Fruit fly (Drosophila melanogaster) whole organism, embryonic: ENCODE measurements around the gene CG8993.

Experiments
- CG10209 ChIP-seq: fragments of 200-800 bp; sonication (Bioruptor generic); optimal IDR thresholded peaks from 3 replicates; lab custom pipeline; 2017; ENCODE audit warnings: missing biosample characterization, mild to moderate bottlenecking, missing genetic modification characterization, missing genetic modification reagents
- CG10321 ChIP-seq: fragments of 200-800 bp; sonication (Bioruptor generic); IDR thresholded peaks from 2 replicates; pipeline ENCODE4 v1.3.6; 2022; ENCODE audit warnings: missing biosample characterization, missing genetic modification characterization
- CG12219 ChIP-seq: fragments of 200-800 bp; sonication (Bioruptor generic); optimal IDR thresholded peaks from 3 replicates; lab custom pipeline; 2018; ENCODE audit warnings: missing biosample characterization, mild to moderate bottlenecking, missing genetic modification characterization
- CG12391 ChIP-seq: fragments of 200-800 bp; sonication (Bioruptor generic); optimal IDR thresholded peaks from 3 replicates; lab custom pipeline; 2018; ENCODE audit warnings: missing biosample characterization, mild to moderate bottlenecking, missing genetic modification characterization, moderate library complexity
- CG14014 ChIP-seq: fragments of 200-800 bp; sonication (Bioruptor generic); IDR thresholded peaks from 2 replicates; pipeline ENCODE4 v1.3.6; 2022; ENCODE audit warnings: missing biosample characterization, missing genetic modification characterization
- CG14667 ChIP-seq: fragments of 200-800 bp; sonication (Bioruptor generic); IDR thresholded peaks from 2 replicates; pipeline ENCODE4 v1.3.6; 2022; ENCODE audit warnings: missing biosample characterization, missing genetic modification characterization
- CG14965 ChIP-seq: fragments of 200-800 bp; sonication (Bioruptor generic); optimal IDR thresholded peaks from 2 replicates; lab custom pipeline; 2016; ENCODE audit warnings: missing biosample characterization, missing genetic modification characterization, borderline replicate concordance
- CG15011 ChIP-seq: fragments of 200-800 bp; sonication (Bioruptor generic); optimal IDR thresholded peaks from 3 replicates; lab custom pipeline; 2018; ENCODE audit warnings: missing biosample characterization, mild to moderate bottlenecking, missing genetic modification characterization
- CG15696 ChIP-seq: fragments of 200-800 bp; sonication (Bioruptor generic); optimal IDR thresholded peaks from 2 replicates; lab custom pipeline; 2019; ENCODE audit warnings: missing biosample characterization, mild to moderate bottlenecking, missing genetic modification characterization, moderate library complexity
- CG1647 ChIP-seq: fragments of 200-800 bp; sonication (Bioruptor generic); optimal IDR thresholded peaks from 3 replicates; lab custom pipeline; 2016; ENCODE audit warnings: missing biosample characterization, missing genetic modification characterization
- CG18262 ChIP-seq: fragments of 200-800 bp; optimal IDR thresholded peaks from 3 replicates; lab custom pipeline; 2019; ENCODE audit warnings: missing biosample characterization, mild to moderate bottlenecking, missing genetic modification characterization, moderate library complexity
- CG2129 ChIP-seq: fragments of 200-800 bp; sonication (Bioruptor generic); IDR thresholded peaks from 2 replicates; pipeline ENCODE4 v1.3.6; 2022; ENCODE audit warnings: missing biosample characterization, missing genetic modification characterization; ENCODE audit not compliant: partially characterized antibody
- CG2199 ChIP-seq: fragments of 200-800 bp; sonication (Bioruptor generic); IDR thresholded peaks from 3 replicates; pipeline ENCODE4 v1.3.6; 2022; ENCODE audit warnings: missing biosample characterization, missing genetic modification characterization
- CG31224 ChIP-seq: fragments of 200-800 bp; sonication (Bioruptor generic); IDR thresholded peaks from 2 replicates; pipeline ENCODE4 v1.3.6; 2022; ENCODE audit warnings: missing biosample characterization, missing genetic modification characterization
- CG3838 ChIP-seq: fragments of 200-800 bp; sonication (Bioruptor generic); optimal IDR thresholded peaks from 3 replicates; lab custom pipeline; 2016; ENCODE audit warnings: missing biosample characterization, missing genetic modification characterization
- CG3995 ChIP-seq: fragments of 200-800 bp; sonication (Bioruptor generic); optimal IDR thresholded peaks from 3 replicates; lab custom pipeline; 2016; ENCODE audit warnings: missing biosample characterization, missing genetic modification characterization
- CG5245 ChIP-seq: fragments of 200-800 bp; sonication (Bioruptor generic); optimal IDR thresholded peaks from 3 replicates; lab custom pipeline; 2016; ENCODE audit warnings: missing biosample characterization, missing genetic modification characterization
- CG7271 ChIP-seq: fragments of 200-800 bp; sonication (Bioruptor generic); optimal IDR thresholded peaks from 2 replicates; lab custom pipeline; 2018; ENCODE audit warnings: missing biosample characterization, mild to moderate bottlenecking, missing genetic modification characterization, moderate library complexity
- CG7839 ChIP-seq: fragments of 200-800 bp; sonication (Bioruptor generic); optimal IDR thresholded peaks from 3 replicates; lab custom pipeline; 2018; ENCODE audit warnings: missing biosample characterization, mild to moderate bottlenecking, missing genetic modification characterization, moderate library complexity
- CG8290 ChIP-seq, 3 experiments: fragments of 200-800 bp; sonication (Bioruptor generic); optimal IDR thresholded peaks; 2 replicates each; lab custom pipeline; 2016 to 2019; ENCODE audit warnings: missing biosample characterization in 3 of 3, missing genetic modification characterization in 3 of 3, mild to moderate bottlenecking in 2 of 3, moderate library complexity in 1 of 3
- Dad ChIP-seq: fragments of 200-800 bp; sonication (Bioruptor generic); optimal IDR thresholded peaks from 3 replicates; lab custom pipeline; 2016; ENCODE audit warnings: missing biosample characterization, missing genetic modification characterization
- Ets65A ChIP-seq: fragments of 200-800 bp; sonication (Bioruptor generic); peaks from one replicate; lab custom pipeline; 2016; ENCODE audit warnings: missing biosample characterization, missing genetic modification characterization
- HLHmδ ChIP-seq: fragments of 200-800 bp; sonication (Bioruptor generic); optimal IDR thresholded peaks from 2 replicates; lab custom pipeline; 2018; ENCODE audit warnings: missing biosample characterization, mild to moderate bottlenecking, missing genetic modification characterization, moderate library complexity
- Hand ChIP-seq: fragments of 200-800 bp; sonication (Bioruptor generic); optimal IDR thresholded peaks from 2 replicates; lab custom pipeline; 2017; ENCODE audit warnings: mild to moderate bottlenecking, missing biosample characterization, missing genetic modification reagents, missing genetic modification characterization
- Kr ChIP-seq: fragments of 200-800 bp; sonication (Bioruptor generic); optimal IDR thresholded peaks from 2 replicates; lab custom pipeline; 2017; ENCODE audit warnings: missing biosample characterization, mild to moderate bottlenecking, missing genetic modification characterization
- Nf-YB ChIP-seq: fragments of 200-800 bp; sonication (Bioruptor generic); optimal IDR thresholded peaks from 3 replicates; lab custom pipeline; 2019; ENCODE audit warnings: missing biosample characterization, mild to moderate bottlenecking, missing genetic modification characterization, moderate library complexity
- Nf-YC ChIP-seq: fragments of 200-800 bp; optimal IDR thresholded peaks from 3 replicates; lab custom pipeline; 2019; ENCODE audit warnings: missing biosample characterization, mild to moderate bottlenecking, missing genetic modification characterization, moderate library complexity
- Pdp1 ChIP-seq, 2 experiments: fragments of 200-800 bp; sonication (Bioruptor generic); optimal IDR thresholded peaks; 3 replicates each; lab custom pipeline; 2016; ENCODE audit warnings: missing biosample characterization in 2 of 2, missing genetic modification characterization in 2 of 2, mild to moderate bottlenecking in 1 of 2, moderate library complexity in 1 of 2
- Rfx ChIP-seq: fragments of 200-800 bp; sonication (Bioruptor generic); IDR thresholded peaks from 2 replicates; pipeline ENCODE4 v1.3.6; 2022; ENCODE audit warnings: missing biosample characterization, missing genetic modification characterization
- Rx ChIP-seq: fragments of 200-800 bp; sonication (Bioruptor generic); IDR thresholded peaks from 2 replicates; pipeline ENCODE4 v1.3.6; 2022; ENCODE audit warnings: missing biosample characterization, missing genetic modification characterization
- ato ChIP-seq: fragments of 200-800 bp; sonication (Bioruptor generic); IDR thresholded peaks from 2 replicates; pipeline ENCODE4 v1.3.6; 2022; ENCODE audit warnings: missing biosample characterization, missing genetic modification characterization; ENCODE audit not compliant: partially characterized antibody
- bab2 ChIP-seq: fragments of 200-800 bp; sonication (Bioruptor generic); optimal IDR thresholded peaks from 2 replicates; lab custom pipeline; 2016; ENCODE audit warnings: missing biosample characterization, missing genetic modification characterization
- bcd ChIP-seq: fragments of 200-800 bp; sonication (Bioruptor generic); optimal IDR thresholded peaks from 2 replicates; lab custom pipeline; 2017; ENCODE audit warnings: missing biosample characterization, mild to moderate bottlenecking, missing genetic modification characterization
- bsh ChIP-seq, 2 experiments: fragments of 200-800 bp; sonication (Bioruptor generic); optimal IDR thresholded peaks; 2 replicates each; lab custom pipeline; 2017 to 2018; ENCODE audit warnings: mild to moderate bottlenecking in 2 of 2, missing biosample characterization in 2 of 2, missing genetic modification characterization in 2 of 2, moderate library complexity in 1 of 2
- dm ChIP-seq: fragments of 200-800 bp; sonication (Bioruptor generic); optimal IDR thresholded peaks from 3 replicates; lab custom pipeline; 2016; ENCODE audit warnings: missing biosample characterization, missing genetic modification characterization
- dysf ChIP-seq: fragments of 200-800 bp; sonication (Bioruptor generic); IDR thresholded peaks from 3 replicates; pipeline ENCODE4 v1.3.6; 2022; ENCODE audit warnings: missing biosample characterization, missing genetic modification characterization
- fru ChIP-seq: fragments of >200 bp; optimal IDR thresholded peaks from 2 replicates; lab custom pipeline; 2017
- gem ChIP-seq: fragments of 200-800 bp; sonication (Bioruptor generic); optimal IDR thresholded peaks from 2 replicates; lab custom pipeline; 2019; ENCODE audit warnings: missing biosample characterization, mild to moderate bottlenecking, missing genetic modification characterization, moderate library complexity
- grau ChIP-seq: fragments of 200-800 bp; optimal IDR thresholded peaks from 3 replicates; lab custom pipeline; 2019; ENCODE audit warnings: missing biosample characterization, mild to moderate bottlenecking, missing genetic modification characterization, moderate library complexity
- gsb ChIP-seq: fragments of 200-800 bp; sonication (Bioruptor generic); IDR thresholded peaks from 2 replicates; pipeline ENCODE4 v1.3.6; 2022; ENCODE audit warnings: missing biosample characterization, missing genetic modification characterization
- hkb ChIP-seq, 2 experiments: fragments of 200-800 bp in 1 of 2; fragments of >200 bp in 1 of 2; sonication (Bioruptor generic) in 1 of 2; IDR thresholded peaks in 1 of 2; optimal IDR thresholded peaks in 1 of 2; 2 replicates each; pipeline versions ENCODE4 v1.3.6 to Lab custom; 2017 to 2022; ENCODE audit warnings: missing biosample characterization in 1 of 2, missing genetic modification characterization in 1 of 2
- luna ChIP-seq: fragments of 200-800 bp; sonication (Bioruptor generic); optimal IDR thresholded peaks from 2 replicates; lab custom pipeline; 2016; ENCODE audit warnings: missing biosample characterization, missing genetic modification characterization
- mam ChIP-seq: fragments of 200-800 bp; sonication (Bioruptor generic); optimal IDR thresholded peaks from 3 replicates; lab custom pipeline; 2016; ENCODE audit warnings: missing biosample characterization, missing genetic modification characterization
- mld ChIP-seq: fragments of 200-800 bp; sonication (Bioruptor generic); IDR thresholded peaks from 3 replicates; pipeline ENCODE4 v1.3.6; 2022; ENCODE audit warnings: missing biosample characterization, missing genetic modification characterization; ENCODE audit not compliant: partially characterized antibody
- ranshi ChIP-seq: fragments of 200-800 bp; sonication (Bioruptor generic); IDR thresholded peaks from 2 replicates; pipeline ENCODE4 v1.3.6; 2022; ENCODE audit warnings: missing biosample characterization, missing genetic modification characterization
- scrt ChIP-seq: fragments of 200-800 bp; sonication (Bioruptor generic); optimal IDR thresholded peaks from 2 replicates; lab custom pipeline; 2018; ENCODE audit warnings: missing biosample characterization, mild to moderate bottlenecking, missing genetic modification characterization, moderate library complexity
- seq ChIP-seq: fragments of 200-800 bp; sonication (Bioruptor generic); IDR thresholded peaks from 2 replicates; pipeline ENCODE4 v1.3.6; 2022; ENCODE audit warnings: missing biosample characterization, missing genetic modification characterization
- sug ChIP-seq: fragments of 200-800 bp; optimal IDR thresholded peaks from 2 replicates; lab custom pipeline; 2019; ENCODE audit warnings: missing biosample characterization, mild to moderate bottlenecking, missing genetic modification characterization, moderate library complexity
- unpg ChIP-seq: fragments of 200-800 bp; sonication (Bioruptor generic); optimal IDR thresholded peaks from 3 replicates; lab custom pipeline; 2018; ENCODE audit warnings: missing biosample characterization, mild to moderate bottlenecking, missing genetic modification characterization, moderate library complexity

CG8993 gene

dm6 chr3L:2411564-2412080 lies 39.6 kb downstream of the CG8993 start (continued):
- TF ChIP-seq CG3838 (GFP tag; lab: Kevin White, UChicago): no peak
- TF ChIP-seq CG15696 (tag; lab: Kevin White, UChicago): no peak
- TF ChIP-seq CG15011 (GFP tag; lab: Kevin White, UChicago): no peak
- TF ChIP-seq Kr (GFP tag; lab: Kevin White, UChicago): no peak
- peak; percentile 35 for TF ChIP-seq bcd (GFP tag; lab: Kevin White, UChicago)
- peak; percentile 53 for TF ChIP-seq Rfx (GFP tag; lab: Robert Waterston, UW)
- no peak for TF ChIP-seq fru (lab: Kevin White, UChicago)
- no peak for TF ChIP-seq Nf-YB (GFP tag; lab: Kevin White, UChicago)
- TF ChIP-seq CG12219 (GFP tag; lab: Kevin White, UChicago): peak; percentile 16
- TF ChIP-seq CG14667 (GFP tag; lab: Robert Waterston, UW): no peak
- TF ChIP-seq CG10209 (GFP tag; lab: Kevin White, UChicago): peak; percentile 14
- TF ChIP-seq CG18262 (tag; lab: Kevin White, UChicago): no peak
- TF ChIP-seq seq (GFP tag; lab: Robert Waterston, UW): 0 out of 2 replicates have a peak, but pooled peaks have one; percentile 13
- peak; percentile 56 for TF ChIP-seq CG7839 (tag; lab: Kevin White, UChicago)
- peak; percentile 64 for TF ChIP-seq Ets65A (GFP tag; lab: Kevin White, UChicago)
- peak in 1 of 2 experiments; percentile 19 for TF ChIP-seq Pdp1 (GFP tag; optimal IDR thresholded peaks at IDR 0.05; lab: Kevin White, UChicago)
- peak; percentile 41 for TF ChIP-seq CG12391 (tag; lab: Kevin White, UChicago)
- TF ChIP-seq CG14965: no peak
- TF ChIP-seq gsb (GFP tag; lab: Robert Waterston, UW): no peak
- peak; percentile 48 for TF ChIP-seq sug
- TF ChIP-seq mld (GFP tag; lab: Robert Waterston, UW): no peak
- no peak for TF ChIP-seq CG5245 (GFP tag; lab: Kevin White, UChicago)
- TF ChIP-seq gem (tag; lab: Kevin White, UChicago): peak; percentile 61
- no peak for TF ChIP-seq dm (GFP tag; lab: Kevin White, UChicago)
- no peak for TF ChIP-seq Rx (GFP tag; lab: Robert Waterston, UW)
- TF ChIP-seq dysf (GFP tag; lab: Robert Waterston, UW): peak; percentile 74; the same call in 2 of the 3 replicates
- no peak for TF ChIP-seq hkb (optimal IDR thresholded peaks at IDR 0.05; lab: Kevin White, UChicago)
- TF ChIP-seq hkb (GFP tag; IDR thresholded peaks at IDR 0.05; lab: Robert Waterston, UW): peak; percentile 48; the same call in 1 of the 2 replicates
- TF ChIP-seq CG2129 (GFP tag; lab: Robert Waterston, UW): no peak
- no peak for TF ChIP-seq luna (GFP tag; lab: Kevin White, UChicago)
- TF ChIP-seq scrt (GFP tag; lab: Kevin White, UChicago): peak; percentile 38
- TF ChIP-seq CG1647 (GFP tag; lab: Kevin White, UChicago): no peak
- peak; percentile 18 for TF ChIP-seq Dad (GFP tag; lab: Kevin White, UChicago)
- TF ChIP-seq CG14014 (GFP tag; lab: Robert Waterston, UW): 0 out of 2 replicates have a peak, but pooled peaks have one; percentile 43
- TF ChIP-seq Hand: peak; percentile 51
- TF ChIP-seq ato (GFP tag; lab: Robert Waterston, UW): no peak
- peak; percentile 22 for TF ChIP-seq unpg (GFP tag; lab: Kevin White, UChicago)
- TF ChIP-seq bab2 (GFP tag; lab: Kevin White, UChicago): no peak
- TF ChIP-seq CG10321: no peak
- no peak for TF ChIP-seq CG2199 (GFP tag; lab: Robert Waterston, UW)
- TF ChIP-seq CG3995: no peak
- TF ChIP-seq bsh (GFP tag; optimal IDR thresholded peaks at IDR 0.05; lab: Kevin White, UChicago): peak; percentile 6 to 19
- TF ChIP-seq Nf-YC (tag; lab: Kevin White, UChicago): peak; percentile 19
- no peak for TF ChIP-seq HLHmδ (GFP tag; lab: Kevin White, UChicago)
- 0 out of 2 replicates have a peak, but pooled peaks have one; percentile 33 for TF ChIP-seq ranshi
- peak; percentile 28 for TF ChIP-seq mam
- TF ChIP-seq grau (tag; lab: Kevin White, UChicago): peak; percentile 61
- no peak for TF ChIP-seq CG7271 (tag; lab: Kevin White, UChicago)
- no peak for TF ChIP-seq CG31224 (GFP tag; lab: Robert Waterston, UW)
- TF ChIP-seq CG8290 (GFP tag; optimal IDR thresholded peaks at IDR 0.05; lab: Kevin White, UChicago): no peak
- TF ChIP-seq CG8290 (tag; optimal IDR thresholded peaks at IDR 0.05; lab: Kevin White, UChicago): no peak
